Fruit fly (Drosophila melanogaster) whole organism, wandering third instar larva: ENCODE data around the gene CG14014.

Experiments used
- Hr78 ChIP-seq: fragments of >200 bp; optimal IDR thresholded peaks from 2 replicates; lab custom pipeline; 2017; ENCODE audit warnings: missing biosample characterization, missing genetic modification characterization
- dsf ChIP-seq: sonication (Bioruptor generic); optimal IDR thresholded peaks from 2 replicates; lab custom pipeline; 2016; ENCODE audit warnings: missing biosample characterization, missing genetic modification characterization, borderline replicate concordance

dm6 chr2L:5539034-5539433 lies 11.6 kb downstream of the CG14014 start, which contains the start of gene CG14015:
- TF ChIP-seq Hr78 (GFP tag; lab: Kevin White, UChicago), result no peak
- TF ChIP-seq dsf (GFP tag; lab: Kevin White, UChicago), result no peak
